Worm (Caenorhabditis elegans) whole organism, early embryonic: ENCODE data around the gene chtb-3.

Source experiments
- B0310.2 ChIP-seq: sonication (generic microtip); optimal IDR thresholded peaks from 2 replicates; lab custom pipeline; 2016; ENCODE audit warnings: mild to moderate bottlenecking, missing genetic modification characterization, missing compliant biosample characterization
- F13C5.2 ChIP-seq: sonication (generic microtip); optimal IDR thresholded peaks from 2 replicates; lab custom pipeline; 2017; ENCODE audit warnings: mild to moderate bottlenecking, missing genetic modification characterization, inconsistent platforms, missing compliant biosample characterization
- aly-1 ChIP-seq: sonication (generic microtip); optimal IDR thresholded peaks from 2 replicates; lab custom pipeline; 2016; ENCODE audit warnings: missing genetic modification characterization, missing compliant biosample characterization
- ama-1 ChIP-seq: fragments of 150-350 bp; optimal IDR thresholded peaks from 2 replicates; lab custom pipeline; 2014
- ceh-13 ChIP-seq: fragments of 200-800 bp; sonication (Bioruptor generic); optimal IDR thresholded peaks from 2 replicates; lab custom pipeline; 2018; ENCODE audit warnings: mild to moderate bottlenecking, missing genetic modification characterization, missing compliant biosample characterization
- ceh-36 ChIP-seq: sonication (generic microtip); optimal IDR thresholded peaks from 2 replicates; lab custom pipeline; 2016; ENCODE audit warnings: missing genetic modification characterization, inconsistent platforms, missing compliant biosample characterization
- ets-7 ChIP-seq: sonication (generic microtip); optimal IDR thresholded peaks from 2 replicates; lab custom pipeline; 2016; ENCODE audit warnings: missing genotype, missing genetic modification characterization, missing compliant biosample characterization
- flt-1 ChIP-seq: fragments of 200-800 bp; sonication (Bioruptor generic); IDR thresholded peaks from 2 replicates; pipeline ENCODE4 v1.3.6; 2022; ENCODE audit warnings: missing genetic modification characterization, missing compliant biosample characterization
- hmbx-1 ChIP-seq: sonication (generic microtip); optimal IDR thresholded peaks from 2 replicates; lab custom pipeline; 2016; ENCODE audit warnings: mild to moderate bottlenecking, missing genetic modification characterization, missing compliant biosample characterization
- hmg-4 ChIP-seq: fragments of 200-800 bp; sonication (Bioruptor generic); optimal IDR thresholded peaks from 2 replicates; lab custom pipeline; 2018; ENCODE audit warnings: mild to moderate bottlenecking, missing genetic modification characterization, missing compliant biosample characterization
- hnd-1 ChIP-seq: sonication (generic microtip); optimal IDR thresholded peaks from 2 replicates; lab custom pipeline; 2016; ENCODE audit warnings: missing genetic modification characterization, missing compliant biosample characterization
- pes-1 ChIP-seq: fragments of 200-800 bp; sonication (Bioruptor generic); IDR thresholded peaks from 2 replicates; pipeline ENCODE4 v1.3.6; 2022; ENCODE audit warnings: missing genetic modification reagents, missing genetic modification characterization, missing compliant biosample characterization
- scrt-1 ChIP-seq: fragments of 200-800 bp; sonication (Bioruptor generic); IDR thresholded peaks from 2 replicates; pipeline ENCODE4 v1.3.6; 2022; ENCODE audit warnings: missing genetic modification characterization, missing compliant biosample characterization
- sea-1 ChIP-seq: fragments of 200-800 bp; sonication (Bioruptor generic); conservative IDR thresholded peaks from 2 replicates; pipeline ENCODE4 v1.3.6; 2022; ENCODE audit warnings: missing genetic modification characterization, missing compliant biosample characterization
- tbx-11 ChIP-seq: fragments of 200-800 bp; sonication (Bioruptor generic); IDR thresholded peaks from 2 replicates; pipeline ENCODE4 v1.3.6; 2022; ENCODE audit warnings: missing genetic modification characterization, missing compliant biosample characterization
- tbx-37 ChIP-seq: fragments of 200-800 bp; sonication (Bioruptor generic); conservative IDR thresholded peaks from 2 replicates; pipeline ENCODE4 v1.3.6; 2022; ENCODE audit warnings: missing genetic modification reagents, missing genetic modification characterization, missing compliant biosample characterization
- tra-4 ChIP-seq: sonication (generic microtip); optimal IDR thresholded peaks from 2 replicates; lab custom pipeline; 2017; ENCODE audit warnings: missing genetic modification characterization, missing compliant biosample characterization

The chtb-3 gene

ce11 chrX:6353763-6354162 lies 34.3 kb upstream of the chtb-3 start:
- no peak for TF ChIP-seq scrt-1 (GFP tag; lab: Robert Waterston, UW)
- TF ChIP-seq tra-4 (tag; lab: Kevin White, UChicago): no peak
- no peak for TF ChIP-seq F13C5.2 (tag; lab: Kevin White, UChicago)
- no peak for TF ChIP-seq ceh-13 (GFP tag; lab: Kevin White, UChicago)
- no peak for TF ChIP-seq hmg-4
- TF ChIP-seq hnd-1: no peak
- TF ChIP-seq ama-1 (lab: Kevin White, UChicago): no peak
- TF ChIP-seq hmbx-1: no peak

ce11 chrX:6350016-6350415 lies 30.6 kb upstream of the chtb-3 start, which contains the start of gene C03B1.6:
TSS of gene C03B1.6 (plus strand) at chrX:6350316.
- no peak for TF ChIP-seq sea-1
- no peak for TF ChIP-seq tra-4 (tag; lab: Kevin White, UChicago)
- no peak for TF ChIP-seq tbx-11
- no peak for TF ChIP-seq pes-1 (GFP tag; lab: Robert Waterston, UW)
- TF ChIP-seq scrt-1 (GFP tag; lab: Robert Waterston, UW): no peak
- TF ChIP-seq hnd-1: no peak
- TF ChIP-seq F13C5.2 (tag; lab: Kevin White, UChicago): no peak
- TF ChIP-seq hmg-4: no peak
- no peak for TF ChIP-seq flt-1
- no peak for TF ChIP-seq hmbx-1
- TF ChIP-seq tbx-37: no peak
- no peak for TF ChIP-seq ama-1 (lab: Kevin White, UChicago)
- TF ChIP-seq B0310.2 (tag; lab: Kevin White, UChicago): no peak

- no peak for TF ChIP-seq tra-4 (tag; lab: Kevin White, UChicago)
- TF ChIP-seq scrt-1 (GFP tag; lab: Robert Waterston, UW): no peak
- TF ChIP-seq flt-1: no peak
- TF ChIP-seq hnd-1: no peak
- no peak for TF ChIP-seq ceh-13 (GFP tag; lab: Kevin White, UChicago)
- no peak for TF ChIP-seq F13C5.2 (tag; lab: Kevin White, UChicago)
Observed at ce11 chrX:6347013-6347412, 27.6 kb upstream of the chtb-3 start, which contains the start of gene C03B1.9. TSS of gene C03B1.9 (minus strand) at chrX:6347113.

- TF ChIP-seq tbx-11: no peak
- no peak for TF ChIP-seq hnd-1
- TF ChIP-seq scrt-1 (GFP tag; lab: Robert Waterston, UW): no peak
- no peak for TF ChIP-seq hmg-4
Observed at ce11 chrX:6345785-6346184, 26.3 kb upstream of the chtb-3 start.

ce11 chrX:6341513-6341912 lies 22.1 kb upstream of the chtb-3 start, which contains the start of gene C03B1.7:
TSS of gene C03B1.7 (plus strand) at chrX:6341813.
- TF ChIP-seq ceh-36: no peak
- no peak for TF ChIP-seq ceh-13 (GFP tag; lab: Kevin White, UChicago)
- no peak for TF ChIP-seq aly-1
- TF ChIP-seq ets-7: no peak
- TF ChIP-seq tbx-11: no peak
- no peak for TF ChIP-seq scrt-1 (GFP tag; lab: Robert Waterston, UW)

ce11 chrX:6338446-6338845 lies 19.0 kb upstream of the chtb-3 start:
- no peak for TF ChIP-seq sea-1
- TF ChIP-seq F13C5.2 (tag; lab: Kevin White, UChicago): no peak
- no peak for TF ChIP-seq hmg-4
- TF ChIP-seq hmbx-1: no peak
- no peak for TF ChIP-seq B0310.2 (tag; lab: Kevin White, UChicago)
- no peak for TF ChIP-seq ama-1 (lab: Kevin White, UChicago)
- no peak for TF ChIP-seq scrt-1 (GFP tag; lab: Robert Waterston, UW)
- no peak for TF ChIP-seq pes-1 (GFP tag; lab: Robert Waterston, UW)
- TF ChIP-seq tbx-37: no peak
- no peak for TF ChIP-seq flt-1
- no peak for TF ChIP-seq tra-4 (tag; lab: Kevin White, UChicago)
- TF ChIP-seq tbx-11: no peak

- TF ChIP-seq hmg-4: no peak
- no peak for TF ChIP-seq ceh-13 (GFP tag; lab: Kevin White, UChicago)
- no peak for TF ChIP-seq sea-1
- TF ChIP-seq aly-1: no peak
- no peak for TF ChIP-seq ets-7
Observed at ce11 chrX:6337951-6338350, 18.5 kb upstream of the chtb-3 start, which contains the start of gene C03B1.13. TSS of gene C03B1.13 (minus strand) at chrX:6338051.

- TF ChIP-seq sea-1 (no peak), ets-7 (no peak), tra-4 (tag; lab: Kevin White, UChicago) (no peak)
Observed at ce11 chrX:6337338-6337737, 17.9 kb upstream of the chtb-3 start.

ce11 chrX:6334602-6335001 lies 15.2 kb upstream of the chtb-3 start:
- TF ChIP-seq hmbx-1 (no peak), hnd-1 (no peak), ama-1 (lab: Kevin White, UChicago) (no peak), tra-4 (tag; lab: Kevin White, UChicago) (no peak), aly-1 (no peak), ceh-13 (GFP tag; lab: Kevin White, UChicago) (no peak), flt-1 (no peak), sea-1 (no peak), tbx-37 (no peak), pes-1 (GFP tag; lab: Robert Waterston, UW) (no peak), F13C5.2 (tag; lab: Kevin White, UChicago) (no peak), hmg-4 (no peak), ceh-36 (no peak)

ce11 chrX:6333998-6334397 lies 14.6 kb upstream of the chtb-3 start, which contains the start of gene col-171:
TSS of gene col-171 (plus strand) at chrX:6334298.
- TF ChIP-seq ceh-13 (GFP tag; lab: Kevin White, UChicago) (no peak), hmbx-1 (no peak), tbx-37 (no peak), tra-4 (tag; lab: Kevin White, UChicago) (no peak), hmg-4 (no peak), ets-7 (no peak), sea-1 (no peak), hnd-1 (no peak), B0310.2 (tag; lab: Kevin White, UChicago) (no peak), scrt-1 (GFP tag; lab: Robert Waterston, UW) (no peak), tbx-11 (no peak), F13C5.2 (tag; lab: Kevin White, UChicago) (no peak), ceh-36 (no peak), flt-1 (no peak), ama-1 (lab: Kevin White, UChicago) (no peak)
